Worm (Caenorhabditis elegans): ENCODE results near the gene srh-8.

ce11 chrV:3981680-3982079, 23.6 kb upstream of the srh-8 start, which contains the start of gene nlp-30:
- TF ChIP-seq sea-1 (GFP tag; conservative IDR thresholded peaks at IDR 0.05) (no peak), B0310.2 (tag; optimal IDR thresholded peaks at IDR 0.05) (no peak), ama-1 (optimal IDR thresholded peaks at IDR 0.05) (no peak), tbx-37 (GFP tag; conservative IDR thresholded peaks at IDR 0.05) (no peak), ceh-13 (GFP tag; optimal IDR thresholded peaks at IDR 0.05) (no peak), flt-1 (GFP tag; IDR thresholded peaks at IDR 0.05) (no peak), ceh-36 (tag; optimal IDR thresholded peaks at IDR 0.05) (no peak), hmg-4 (GFP tag; optimal IDR thresholded peaks at IDR 0.05) (no peak)

Data from whole organism, early embryonic.